Fruit fly (Drosophila melanogaster): ENCODE data around the gene CG17378.
A peak's percentile ranks its signal among the peaks of the same experiment; 100 is the strongest.

The CG17378 gene

dm6 chr2L:6789358-6789757 lies 15.5 kb downstream of the CG17378 start:
- peak; percentile 27 for TF ChIP-seq noc (tag; optimal IDR thresholded peaks at IDR 0.05)

DNA sequence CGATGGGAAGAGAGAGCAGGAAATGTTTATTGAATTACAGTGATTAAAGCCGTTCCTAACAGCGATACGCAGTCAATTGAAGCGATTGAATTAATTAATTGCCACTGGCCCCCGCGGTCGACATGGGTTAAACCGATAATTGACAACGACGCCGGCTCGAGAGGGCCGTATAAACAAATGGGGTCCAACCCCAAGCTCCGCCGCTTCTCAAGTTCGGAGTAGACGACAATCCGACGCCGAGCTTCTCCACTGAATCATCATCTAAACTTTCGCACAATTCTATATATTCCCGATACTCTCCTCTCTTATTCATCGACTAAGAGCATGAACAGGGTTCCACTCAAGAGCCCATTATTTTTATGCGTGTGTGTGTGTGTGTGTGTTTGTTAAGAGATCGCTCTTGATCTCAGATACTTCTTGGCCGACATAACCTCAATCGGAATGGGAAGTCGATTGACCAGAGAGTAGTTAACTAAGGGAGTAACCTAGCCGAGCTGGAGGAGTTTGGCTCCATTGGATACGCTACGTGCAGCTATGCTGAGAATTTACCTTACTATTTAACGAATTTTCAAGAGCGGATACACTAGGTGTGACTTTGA lies 18.1 kb downstream of the CG17378 start:
- no peak for TF ChIP-seq noc (tag; optimal IDR thresholded peaks at IDR 0.05)

dm6 chr2L:6793763-6794417 lies 20.0 kb downstream of the CG17378 start:
- TF ChIP-seq noc (tag; optimal IDR thresholded peaks at IDR 0.05): no peak

dm6 chr2L:6794418-6794793 lies 20.6 kb downstream of the CG17378 start:
- TF ChIP-seq noc (tag; optimal IDR thresholded peaks at IDR 0.05): no peak

DNA sequence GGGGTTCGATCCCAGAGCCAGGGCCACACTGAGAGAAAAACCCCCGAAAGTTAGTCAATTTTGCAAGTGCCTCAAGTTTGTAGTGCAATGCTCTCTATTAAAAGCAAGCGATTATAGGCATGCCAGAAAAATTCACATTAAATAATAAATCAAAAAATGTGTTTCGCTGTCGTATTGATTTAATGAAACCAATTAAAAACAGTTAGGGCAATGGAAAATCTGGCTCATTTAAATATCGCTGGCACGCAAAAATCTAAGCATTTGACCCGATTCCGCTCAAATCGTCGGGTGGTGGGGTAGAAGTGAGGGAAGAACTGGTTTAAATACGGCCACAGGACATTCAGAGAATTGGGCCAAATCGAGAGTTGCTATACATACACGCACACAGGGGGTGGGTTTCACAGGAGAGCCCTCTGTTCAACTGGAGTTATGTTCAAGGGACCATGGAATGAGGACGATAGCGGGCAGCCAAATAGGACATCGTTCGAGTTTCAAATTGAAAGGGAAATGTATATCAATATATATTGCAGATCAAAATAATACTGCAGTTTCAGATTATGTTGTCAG lies 21.2 kb downstream of the CG17378 start:
- no peak for TF ChIP-seq noc (tag; optimal IDR thresholded peaks at IDR 0.05)

dm6 chr2L:6797408-6797807 lies 23.6 kb downstream of the CG17378 start:
- no peak for TF ChIP-seq noc (tag; optimal IDR thresholded peaks at IDR 0.05)

DNA sequence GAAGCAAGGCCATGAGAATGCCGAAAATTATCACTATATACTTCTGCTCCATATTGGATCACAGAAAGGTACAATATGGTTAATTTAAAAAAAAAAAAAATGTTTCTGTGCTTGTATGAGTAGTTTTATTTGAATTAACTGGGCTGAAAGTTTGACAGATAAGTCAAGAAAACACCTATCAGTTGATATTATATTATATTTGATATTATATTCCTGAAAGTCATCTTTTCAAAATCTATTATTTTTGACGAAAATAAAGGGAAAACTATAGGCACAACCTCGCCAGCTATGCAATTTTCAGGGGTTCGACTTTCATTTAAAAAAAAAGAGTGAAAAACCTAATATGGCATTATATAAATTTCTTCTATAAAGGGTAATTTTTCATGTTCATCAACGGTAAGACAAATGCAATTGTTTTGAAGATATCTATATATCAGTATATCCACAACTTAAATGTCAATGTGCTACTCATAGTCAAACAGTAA lies 25.0 kb downstream of the CG17378 start, which contains the start of the genes nrv2 and CG43610:
TSS of gene nrv2 (minus strand) at position 101 of the 485 bp plus-strand sequence.
TSS of gene CG43610 (plus strand) at position 435 of the 485 bp plus-strand sequence.
- TF ChIP-seq noc (tag; optimal IDR thresholded peaks at IDR 0.05): no peak

- no peak for TF ChIP-seq noc (tag; optimal IDR thresholded peaks at IDR 0.05)
Measured at dm6 chr2L:6799551-6799950, 25.7 kb downstream of the CG17378 start.

- no peak for TF ChIP-seq noc (tag; optimal IDR thresholded peaks at IDR 0.05)
Measured at dm6 chr2L:6800794-6801193, 27.0 kb downstream of the CG17378 start, which contains the start of gene CG17376. CG17376 (minus strand) TSS chr2L:6800894.

- TF ChIP-seq noc (tag; optimal IDR thresholded peaks at IDR 0.05): no peak
Measured at dm6 chr2L:6802740-6803139, 28.9 kb downstream of the CG17378 start, which contains the start of the genes CG17377 and Daao2. CG17377 (minus strand) TSS chr2L:6802840. Daao2 (plus strand) TSS chr2L:6803011.

DNA sequence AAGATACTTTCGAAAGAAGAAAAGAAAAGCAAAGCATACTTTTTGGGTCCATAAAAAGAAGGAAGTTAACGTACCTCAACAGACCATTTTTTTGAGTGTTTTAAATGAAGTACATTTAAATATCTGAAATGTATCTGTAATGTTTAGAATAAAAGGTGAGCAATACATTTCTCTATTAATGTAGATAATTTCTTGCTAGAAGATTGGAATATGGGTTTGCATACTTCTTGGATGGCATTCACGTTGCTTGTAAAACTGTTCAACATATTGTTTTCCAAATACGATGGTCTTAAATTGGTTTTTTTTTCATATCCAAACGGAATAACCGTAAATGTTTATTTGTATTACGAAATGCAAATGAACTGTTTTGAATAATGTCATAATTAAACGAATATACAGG lies 31.9 kb downstream of the CG17378 start, which contains the start of gene CG17375:
TSS of gene CG17375 (minus strand) at position 10 of the 400 bp plus-strand sequence.
- no peak for TF ChIP-seq noc (tag; optimal IDR thresholded peaks at IDR 0.05)

DNA sequence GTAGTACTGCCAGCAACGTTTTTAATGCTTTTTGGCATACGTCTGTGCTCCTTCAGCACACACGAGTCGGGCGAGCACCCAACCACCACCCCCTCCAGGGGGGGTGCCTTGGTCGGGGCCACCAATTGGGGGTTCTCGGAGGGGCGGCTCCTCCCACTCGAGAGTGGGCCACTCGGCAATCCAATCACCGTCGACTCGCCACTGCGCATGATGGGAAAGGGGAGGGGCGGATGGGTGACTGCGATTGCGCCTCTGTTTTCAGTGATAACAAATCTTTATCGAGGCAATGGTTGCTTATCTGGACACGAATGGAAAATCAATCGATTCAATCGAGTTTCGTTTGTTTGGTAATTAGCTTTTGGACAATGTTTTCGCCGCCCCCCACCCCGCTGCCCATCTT lies 43.7 kb downstream of the CG17378 start:
- TF ChIP-seq noc (tag; optimal IDR thresholded peaks at IDR 0.05): no peak

DNA sequence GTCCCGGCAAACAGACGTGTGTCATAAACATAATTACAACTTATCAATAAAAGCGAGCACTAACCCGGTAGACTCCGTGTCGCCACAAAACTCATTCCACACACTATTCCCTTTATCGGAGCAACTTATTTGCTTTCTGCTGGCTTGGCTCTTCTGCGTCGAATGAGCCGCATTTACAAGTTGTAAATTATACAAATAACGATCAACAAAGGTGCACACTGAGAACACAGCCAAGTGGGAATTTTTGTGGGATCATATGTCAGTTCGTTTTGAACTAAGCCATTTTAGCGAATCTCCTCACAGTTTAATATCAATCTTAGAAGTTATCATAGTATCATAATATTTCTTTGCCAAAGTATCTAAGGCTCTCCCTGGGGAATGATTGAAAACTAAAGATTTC lies 44.5 kb downstream of the CG17378 start:
- TF ChIP-seq noc (tag; optimal IDR thresholded peaks at IDR 0.05): no peak

DNA sequence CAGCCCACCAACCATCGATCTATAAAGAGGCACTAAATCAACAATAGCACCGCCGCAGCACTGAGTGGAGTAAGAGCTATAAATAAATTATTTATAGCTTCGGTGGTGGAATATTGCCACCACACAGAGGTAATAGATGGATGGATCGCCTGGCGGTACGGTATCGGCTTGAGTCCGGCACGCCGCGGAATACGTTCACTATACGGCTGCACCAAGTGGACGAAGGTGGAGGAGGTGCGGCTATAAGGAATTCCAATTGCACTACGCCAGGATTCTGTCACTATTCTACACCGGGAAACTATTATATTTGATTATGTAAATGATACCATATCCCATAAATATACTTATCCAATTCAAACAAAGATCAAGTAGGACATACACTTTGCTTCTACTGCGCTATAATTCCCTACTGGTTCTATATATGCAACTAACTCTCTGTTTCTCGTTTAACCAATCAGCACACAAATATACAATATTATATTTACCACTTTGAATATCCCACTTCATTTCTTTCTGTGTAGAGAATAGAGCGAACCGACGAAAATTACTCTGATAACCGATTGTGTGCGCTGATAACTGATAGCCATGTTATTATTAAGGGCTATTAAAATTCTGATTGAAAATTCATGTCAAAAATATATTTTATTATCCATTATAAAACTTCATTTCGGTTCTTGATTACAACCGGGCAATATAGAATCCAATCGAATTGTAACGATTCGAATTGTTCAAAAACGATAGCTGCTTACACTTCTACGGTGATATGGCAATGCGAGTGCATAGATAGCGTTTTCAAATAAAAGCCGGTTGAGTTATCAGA lies 45.6 kb downstream of the CG17378 start:
- TF ChIP-seq noc (tag; optimal IDR thresholded peaks at IDR 0.05): peak; percentile 15

DNA sequence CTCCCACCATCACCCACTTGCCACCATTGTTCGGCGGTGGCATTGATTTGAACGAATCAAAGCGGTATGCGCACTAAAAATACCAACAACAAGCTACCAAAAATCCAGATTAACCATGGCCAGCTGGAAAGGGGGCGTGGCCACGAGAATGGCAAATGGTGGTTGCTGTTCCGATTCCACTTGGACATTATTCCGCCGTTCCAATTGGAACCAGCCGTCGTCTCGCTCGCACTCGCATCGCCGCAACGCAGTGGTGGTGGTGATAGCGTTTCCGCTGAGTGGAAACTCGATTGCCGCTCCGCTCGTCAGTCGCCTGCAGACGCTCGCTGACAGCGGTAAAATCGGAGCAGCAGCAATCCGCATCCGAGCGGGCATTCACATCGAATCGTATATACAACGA lies 47.8 kb downstream of the CG17378 start, which contains the start of gene sens-2:
TSS of gene sens-2 (plus strand) at position 304 of the 400 bp plus-strand sequence.
- no peak for TF ChIP-seq noc (tag; optimal IDR thresholded peaks at IDR 0.05)

DNA sequence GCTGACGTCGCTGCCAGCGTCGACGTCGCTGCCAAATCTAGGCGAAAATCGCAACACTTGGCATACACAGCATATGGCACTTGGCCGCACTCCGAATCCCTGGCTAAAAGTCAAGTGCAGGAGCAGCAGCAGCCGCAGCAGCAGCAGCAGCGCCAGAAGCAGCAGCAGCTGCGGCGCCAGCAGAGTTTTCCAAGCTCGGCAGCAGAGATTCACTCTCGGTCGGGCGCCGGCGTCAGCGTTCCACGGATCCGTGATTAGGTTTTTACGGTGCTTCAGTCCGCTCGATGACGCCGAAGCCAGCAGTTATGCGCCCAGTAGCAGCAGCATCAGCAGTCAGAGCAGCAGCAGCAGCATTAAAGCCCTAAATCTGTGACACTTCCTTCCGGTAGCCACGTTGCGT lies 48.2 kb downstream of the CG17378 start:
- no peak for TF ChIP-seq noc (tag; optimal IDR thresholded peaks at IDR 0.05)

All from whole organism, larva.